Fruit fly (Drosophila melanogaster): ENCODE measurements around the gene CG42758.

DNA sequence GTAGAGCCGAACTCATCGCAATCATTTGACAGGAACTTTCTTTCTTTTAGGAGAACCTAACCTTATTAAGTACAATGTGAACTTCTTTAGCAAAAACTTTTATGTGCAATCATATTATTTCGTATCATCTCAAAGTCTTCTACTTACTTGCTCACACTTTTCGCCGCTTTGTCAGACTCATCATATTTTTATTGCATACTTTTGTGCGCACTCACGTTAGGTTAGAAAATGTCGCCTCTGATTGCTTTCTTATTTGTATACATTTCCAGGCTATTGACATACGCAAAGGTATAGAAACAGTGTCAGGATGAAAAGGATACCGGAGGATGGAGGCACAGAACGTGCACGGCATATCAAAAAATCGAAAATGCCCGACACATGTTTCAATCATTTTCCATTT, 35.9 kb downstream of the CG42758 start:
- TF ChIP-seq Pif1B (GFP tag; optimal IDR thresholded peaks at IDR 0.05) (no peak), CG34367 (tag; optimal IDR thresholded peaks at IDR 0.05) (no peak), EcR (GFP tag; optimal IDR thresholded peaks at IDR 0.05) (no peak), Ets98B (GFP tag; IDR thresholded peaks at IDR 0.05) (no peak), CG32121 (GFP tag; IDR thresholded peaks at IDR 0.05) (no peak), CG4496 (GFP tag; IDR thresholded peaks at IDR 0.05) (no peak), CG8301 (tag; optimal IDR thresholded peaks at IDR 0.05) (no peak), CG12605 (GFP tag; IDR thresholded peaks at IDR 0.05) (no peak)

All from whole organism, pupa.